Worm (Caenorhabditis elegans): ENCODE results near the gene Y82E9BR.5.

The Y82E9BR.5 gene

DNA sequence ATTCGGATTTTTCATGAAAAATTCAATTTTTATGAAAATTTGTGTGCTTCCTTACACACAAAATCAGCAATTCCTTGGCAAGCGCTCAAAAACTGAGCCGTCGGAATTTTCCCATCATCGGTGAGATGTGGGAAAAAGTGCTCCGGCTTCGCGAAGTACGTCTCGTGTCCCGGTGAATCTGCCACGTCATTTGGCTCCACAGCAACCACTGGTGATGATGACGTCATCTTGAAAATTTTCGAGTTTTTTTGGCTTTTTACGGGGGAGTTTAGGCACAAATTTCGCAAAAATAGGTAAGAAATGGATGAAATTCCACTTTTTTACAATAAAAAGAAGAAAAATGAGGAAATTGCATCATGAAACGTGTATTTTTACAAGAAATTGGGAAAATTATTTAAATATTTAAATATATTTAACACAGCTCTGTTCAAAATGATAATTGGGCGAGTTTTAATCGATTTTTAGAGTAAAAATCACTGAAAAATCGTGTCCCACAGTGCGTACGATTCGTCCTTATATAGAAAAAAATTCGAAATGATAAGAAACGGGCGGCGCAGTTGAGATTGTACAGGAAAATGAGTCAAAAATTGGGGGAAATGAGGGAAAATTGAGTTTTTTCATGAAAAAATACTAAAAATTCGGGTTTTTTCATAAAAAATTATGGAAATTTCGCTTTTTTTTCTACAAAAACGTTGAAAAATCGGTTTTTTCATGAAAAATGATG is 29.9 kb downstream of the Y82E9BR.5 start, which contains the start of gene Y82E9BR.14 (continued):
- no peak for TF ChIP-seq saeg-2 (GFP tag; IDR thresholded peaks at IDR 0.05)
- no peak for TF ChIP-seq lin-1 (GFP tag; IDR thresholded peaks at IDR 0.05)
- no peak for TF ChIP-seq egl-43 (GFP tag; IDR thresholded peaks at IDR 0.05)
- TF ChIP-seq ztf-7 (tag; optimal IDR thresholded peaks at IDR 0.05): no peak
- no peak for TF ChIP-seq lsy-2 (tag; optimal IDR thresholded peaks at IDR 0.05)
- no peak for TF ChIP-seq nhr-102 (tag; optimal IDR thresholded peaks at IDR 0.05)
- TF ChIP-seq nhr-25 (tag; optimal IDR thresholded peaks at IDR 0.05; ENCODE audit: borderline replicate concordance, insufficient read depth): no peak
- TF ChIP-seq snpc-4 (tag; optimal IDR thresholded peaks at IDR 0.05): no peak
- no peak for TF ChIP-seq hlh-30 (tag; optimal IDR thresholded peaks at IDR 0.05; ENCODE audit: insufficient read depth)
- TF ChIP-seq mep-1 (tag; optimal IDR thresholded peaks at IDR 0.05): no peak

DNA sequence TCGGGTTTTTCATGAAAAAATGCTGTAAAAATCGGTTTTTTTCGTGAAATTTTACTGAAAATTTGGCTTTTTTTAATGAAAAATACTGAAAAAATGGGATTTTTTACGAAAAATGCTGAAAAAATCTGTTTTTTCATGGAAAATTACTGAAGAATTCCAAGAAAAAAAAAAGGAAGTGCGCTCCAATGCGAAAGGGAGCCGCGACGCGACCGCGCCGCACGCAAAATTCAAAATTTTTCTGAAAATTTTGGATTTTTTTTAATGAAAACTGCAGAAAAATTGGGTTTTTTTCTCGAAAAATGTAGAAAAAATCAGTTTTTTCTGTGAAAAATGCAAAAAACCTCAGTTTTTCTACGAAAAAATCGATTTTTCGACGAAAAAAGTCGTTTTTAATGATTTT is 32.4 kb downstream of the Y82E9BR.5 start:
- peak; percentile 61 for TF ChIP-seq lin-38 (GFP tag; IDR thresholded peaks at IDR 0.05)
- TF ChIP-seq nhr-102 (tag; optimal IDR thresholded peaks at IDR 0.05): no peak

ce11 chrIII:1417090-1417489 is 32.9 kb downstream of the Y82E9BR.5 start, which contains the start of gene elc-1:
Gene elc-1 (minus strand): TSS chrIII:1417190.
- TF ChIP-seq nhr-76 (tag; optimal IDR thresholded peaks at IDR 0.05) (no peak), arid-1 (GFP tag; conservative IDR thresholded peaks at IDR 0.05) (no peak), aha-1 (tag) (peak; percentile 87)

DNA sequence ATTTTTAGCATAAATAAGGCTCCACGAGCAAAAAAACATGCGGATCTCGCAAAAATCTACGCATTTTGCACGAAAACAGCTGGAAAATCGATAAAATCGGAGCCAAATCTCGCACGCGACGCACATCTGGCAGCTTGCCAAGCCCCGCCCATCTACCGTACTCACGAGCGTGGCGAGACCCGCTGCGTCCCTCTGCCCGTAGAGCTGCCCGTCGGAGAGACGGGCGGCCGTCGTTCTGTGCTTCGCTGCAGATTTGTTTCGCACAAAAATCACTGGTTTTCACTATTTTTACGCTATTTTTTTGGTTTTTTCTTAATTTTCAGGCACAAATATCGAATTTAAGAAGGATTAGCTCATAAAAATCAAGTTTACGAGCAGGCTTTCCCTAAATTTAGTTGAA is 34.5 kb downstream of the Y82E9BR.5 start:
- TF ChIP-seq F10B5.3 (tag; optimal IDR thresholded peaks at IDR 0.05): peak; percentile 68
- peak; percentile 31 for TF ChIP-seq spr-1 (tag; optimal IDR thresholded peaks at IDR 0.05)
- peak; percentile 54 for TF ChIP-seq jun-1 (tag; optimal IDR thresholded peaks at IDR 0.05)
- TF ChIP-seq ceh-44 (GFP tag; IDR thresholded peaks at IDR 0.05): peak; percentile 76
- TF ChIP-seq mxl-3 (GFP tag; optimal IDR thresholded peaks at IDR 0.05): peak; percentile 82
- TF ChIP-seq pqm-1 (tag; optimal IDR thresholded peaks at IDR 0.05): peak; percentile 14
- TF ChIP-seq hlh-30 (tag; optimal IDR thresholded peaks at IDR 0.05; ENCODE audit: insufficient read depth): peak; percentile 83
- peak; percentile 78 for TF ChIP-seq lin-13 (GFP tag; optimal IDR thresholded peaks at IDR 0.05)
- no peak for TF ChIP-seq F44E2.7 (GFP tag; IDR thresholded peaks at IDR 0.05)
- TF ChIP-seq dmd-9 (GFP tag; IDR thresholded peaks at IDR 0.05): 0 out of 2 replicates have a peak, but pooled peaks have one; percentile 64
- peak; percentile 36 to 73 for TF ChIP-seq mdl-1 (tag; optimal IDR thresholded peaks at IDR 0.05)
- TF ChIP-seq dmd-6 (GFP tag; IDR thresholded peaks at IDR 0.05): peak; percentile 82
- TF ChIP-seq unc-130 (GFP tag; optimal IDR thresholded peaks at IDR 0.05): peak; percentile 58
- TF ChIP-seq nhr-28 (tag; optimal IDR thresholded peaks at IDR 0.05): peak; percentile 64
- TF ChIP-seq vab-7 (GFP tag; IDR thresholded peaks at IDR 0.05): peak; percentile 45; the same call in 1 of the 2 replicates
- peak; percentile 82 for TF ChIP-seq pha-4 (GFP tag; IDR thresholded peaks at IDR 0.05)
- TF ChIP-seq pha-4 (tag; optimal IDR thresholded peaks at IDR 0.05): no peak
- peak; percentile 97 for TF ChIP-seq zfp-2 (tag; optimal IDR thresholded peaks at IDR 0.05)
- no peak for TF ChIP-seq aly-2 (tag; optimal IDR thresholded peaks at IDR 0.05)
- TF ChIP-seq Y105C5A.15 (GFP tag; IDR thresholded peaks at IDR 0.05): no peak
- no peak for TF ChIP-seq Y5F2A.4 (GFP tag; optimal IDR thresholded peaks at IDR 0.05)
- peak; percentile 38 to 51 for TF ChIP-seq daf-16 (GFP tag; optimal IDR thresholded peaks at IDR 0.05)
- TF ChIP-seq daf-16 (tag; optimal IDR thresholded peaks at IDR 0.05): peak; percentile 48
- TF ChIP-seq mep-1 (tag; optimal IDR thresholded peaks at IDR 0.05): peak; percentile 91
- TF ChIP-seq T26A8.4 (GFP tag; IDR thresholded peaks at IDR 0.05): peak; percentile 84
- no peak for TF ChIP-seq ztf-11 (tag; optimal IDR thresholded peaks at IDR 0.05)
- TF ChIP-seq sdz-12 (GFP tag; optimal IDR thresholded peaks at IDR 0.05): no peak
- TF ChIP-seq lin-29 (GFP tag; IDR thresholded peaks at IDR 0.05): 0 out of 2 replicates have a peak, but pooled peaks have one; percentile 23
- peak; percentile 74 for TF ChIP-seq nhr-25 (tag; optimal IDR thresholded peaks at IDR 0.05; ENCODE audit: borderline replicate concordance, insufficient read depth)
- peak; percentile 51 to 94 for TF ChIP-seq ZK546.5 (tag; optimal IDR thresholded peaks at IDR 0.05)
- TF ChIP-seq F37D6.2 (tag; optimal IDR thresholded peaks at IDR 0.05): peak; percentile 71
- TF ChIP-seq ZK337.2 (GFP tag; IDR thresholded peaks at IDR 0.05): no peak
- TF ChIP-seq madf-9 (GFP tag; conservative IDR thresholded peaks at IDR 0.05): peak; percentile 74
- no peak for TF ChIP-seq dmd-8 (GFP tag; IDR thresholded peaks at IDR 0.05)

Measured in whole organism, L4 larva.